Fruit fly (Drosophila melanogaster) whole organism, embryonic: Measurements from ENCODE around the gene natalisin.

Experiments
- ATbp ChIP-seq: fragments of 200-800 bp; sonication (Bioruptor generic); optimal IDR thresholded peaks from 2 replicates; lab custom pipeline; 2017; ENCODE audit warnings: missing biosample characterization, mild to moderate bottlenecking, missing genetic modification characterization, missing genetic modification reagents
- Bdp1 ChIP-seq: fragments of 200-800 bp; sonication (Bioruptor generic); optimal IDR thresholded peaks from 3 replicates; lab custom pipeline; 2016; ENCODE audit warnings: missing biosample characterization, missing genetic modification characterization
- CG10654 ChIP-seq: fragments of 200-800 bp; sonication (Bioruptor generic); optimal IDR thresholded peaks from 2 replicates; lab custom pipeline; 2016; ENCODE audit warnings: missing biosample characterization, missing genetic modification characterization
- CG11456 ChIP-seq: fragments of 200-800 bp; sonication (Bioruptor generic); IDR thresholded peaks from 3 replicates; pipeline ENCODE4 v1.3.6; 2022; ENCODE audit warnings: missing biosample characterization, missing genetic modification characterization
- CG12236 ChIP-seq: fragments of 200-800 bp; sonication (Bioruptor generic); optimal IDR thresholded peaks from 2 replicates; lab custom pipeline; 2016; ENCODE audit warnings: missing biosample characterization, missing genetic modification characterization
- CG15269 ChIP-seq: fragments of 200-800 bp; sonication (Bioruptor generic); optimal IDR thresholded peaks from 2 replicates; lab custom pipeline; 2018; ENCODE audit warnings: missing biosample characterization, mild to moderate bottlenecking, missing genetic modification characterization, moderate library complexity
- CG15601 ChIP-seq: fragments of 200-800 bp; sonication (Bioruptor generic); optimal IDR thresholded peaks from 3 replicates; lab custom pipeline; 2019; ENCODE audit warnings: missing biosample characterization, mild to moderate bottlenecking, missing genetic modification characterization, moderate library complexity
- CG17359 ChIP-seq: fragments of 200-800 bp; sonication (Bioruptor generic); optimal IDR thresholded peaks from 3 replicates; lab custom pipeline; 2018; ENCODE audit warnings: missing biosample characterization, mild to moderate bottlenecking, missing genetic modification characterization, moderate library complexity
- CG17385 ChIP-seq: fragments of 200-800 bp; sonication (Bioruptor generic); optimal IDR thresholded peaks from 3 replicates; lab custom pipeline; 2018; ENCODE audit warnings: missing biosample characterization, mild to moderate bottlenecking, missing genetic modification characterization
- CG18599 ChIP-seq: fragments of 200-800 bp; sonication (Bioruptor generic); optimal IDR thresholded peaks from 3 replicates; lab custom pipeline; 2017; ENCODE audit warnings: missing biosample characterization, missing genetic modification characterization, mild to moderate bottlenecking, moderate library complexity, missing genetic modification reagents
- CG30431 ChIP-seq: fragments of 200-800 bp; sonication (Bioruptor generic); optimal IDR thresholded peaks from 2 replicates; lab custom pipeline; 2017; ENCODE audit warnings: missing biosample characterization, missing genetic modification characterization
- CG3407 ChIP-seq: fragments of 200-800 bp; sonication (Bioruptor generic); optimal IDR thresholded peaks from 2 replicates; lab custom pipeline; 2018; ENCODE audit warnings: missing biosample characterization, mild to moderate bottlenecking, missing genetic modification characterization
- CG7963 ChIP-seq: fragments of 200-800 bp; sonication (Bioruptor generic); IDR thresholded peaks from 3 replicates; pipeline ENCODE4 v1.3.6; 2022; ENCODE audit warnings: missing biosample characterization, missing genetic modification characterization; ENCODE audit not compliant: partially characterized antibody
- CG8388 ChIP-seq: fragments of 200-800 bp; sonication (Bioruptor generic); optimal IDR thresholded peaks from 2 replicates; lab custom pipeline; 2019; ENCODE audit warnings: missing biosample characterization, mild to moderate bottlenecking, missing genetic modification characterization, moderate library complexity
- Doc2 ChIP-seq: fragments of 200-800 bp; sonication (Bioruptor generic); IDR thresholded peaks from 2 replicates; pipeline ENCODE4 v1.3.6; 2022; ENCODE audit warnings: missing biosample characterization, missing genetic modification characterization
- E2f1 ChIP-seq: fragments of 200-800 bp; sonication (Bioruptor generic); IDR thresholded peaks from 2 replicates; pipeline ENCODE4 v1.3.6; 2022; ENCODE audit warnings: missing biosample characterization, missing genetic modification characterization
- Fer1 ChIP-seq: fragments of 200-800 bp; sonication (Bioruptor generic); optimal IDR thresholded peaks from 2 replicates; lab custom pipeline; 2017; ENCODE audit warnings: missing biosample characterization, mild to moderate bottlenecking, missing genetic modification characterization
- Gsc ChIP-seq: fragments of 200-800 bp; sonication (Bioruptor generic); IDR thresholded peaks from 2 replicates; pipeline ENCODE4 v1.3.6; 2022; ENCODE audit warnings: missing biosample characterization, missing genetic modification characterization
- Gug ChIP-seq: fragments of 200-800 bp; sonication (Bioruptor generic); IDR thresholded peaks from 4 replicates; pipeline ENCODE4 v1.3.6; 2022; ENCODE audit warnings: missing biosample characterization, missing genetic modification characterization
- H15 ChIP-seq: fragments of 200-800 bp; sonication (Bioruptor generic); IDR thresholded peaks from 3 replicates; pipeline ENCODE4 v1.3.6; 2022; ENCODE audit warnings: missing biosample characterization, missing genetic modification characterization
- HmgZ ChIP-seq: fragments of 200-800 bp; sonication (Bioruptor generic); optimal IDR thresholded peaks from 2 replicates; lab custom pipeline; 2018; ENCODE audit warnings: missing biosample characterization, mild to moderate bottlenecking, missing genetic modification characterization
- Mad ChIP-seq: fragments of 200-800 bp; sonication (Bioruptor generic); optimal IDR thresholded peaks from 2 replicates; lab custom pipeline; 2016; ENCODE audit warnings: missing biosample characterization, missing genetic modification characterization
- NC2α ChIP-seq: fragments of 200-800 bp; sonication (Bioruptor generic); optimal IDR thresholded peaks from 2 replicates; lab custom pipeline; 2016; ENCODE audit warnings: missing biosample characterization, missing genetic modification characterization
- Oaz ChIP-seq: fragments of 200-800 bp; sonication (Bioruptor generic); IDR thresholded peaks from 2 replicates; pipeline ENCODE4 v1.3.6; 2022; ENCODE audit warnings: missing biosample characterization, missing genetic modification characterization
- Opbp ChIP-seq: fragments of 200-800 bp; sonication (Bioruptor generic); IDR thresholded peaks from 3 replicates; pipeline ENCODE4 v1.3.6; 2022; ENCODE audit warnings: missing biosample characterization, missing genetic modification characterization; ENCODE audit not compliant: partially characterized antibody
- Sin3A ChIP-seq: fragments of >200 bp; optimal IDR thresholded peaks from 2 replicates; lab custom pipeline; 2018
- Vsx1 ChIP-seq: fragments of 200-800 bp; sonication (Bioruptor generic); optimal IDR thresholded peaks from 2 replicates; lab custom pipeline; 2017; ENCODE audit warnings: missing biosample characterization, mild to moderate bottlenecking, missing genetic modification characterization, missing genetic modification reagents
- YL-1 ChIP-seq: fragments of 200-800 bp; sonication (Bioruptor generic); optimal IDR thresholded peaks from 3 replicates; lab custom pipeline; 2017; ENCODE audit warnings: missing biosample characterization, mild to moderate bottlenecking, missing genetic modification characterization
- abd-A ChIP-seq: fragments of 200-800 bp; sonication (Bioruptor generic); optimal IDR thresholded peaks from 3 replicates; lab custom pipeline; 2019; ENCODE audit warnings: missing biosample characterization, mild to moderate bottlenecking, missing genetic modification characterization, moderate library complexity
- ap ChIP-seq: fragments of 200-800 bp; sonication (Bioruptor generic); IDR thresholded peaks from 2 replicates; pipeline ENCODE4 v1.3.6; 2022; ENCODE audit warnings: missing biosample characterization, missing genetic modification characterization
- ash1 ChIP-seq: fragments of 200-800 bp; sonication (Bioruptor generic); optimal IDR thresholded peaks from 2 replicates; lab custom pipeline; 2018; ENCODE audit warnings: missing biosample characterization, mild to moderate bottlenecking, missing genetic modification characterization
- cad ChIP-seq: fragments of >200 bp; optimal IDR thresholded peaks from 2 replicates; lab custom pipeline; 2017; ENCODE audit warnings: missing biosample characterization, missing genetic modification characterization
- cg ChIP-seq: fragments of 200-800 bp; sonication (Bioruptor generic); optimal IDR thresholded peaks from 3 replicates; lab custom pipeline; 2019; ENCODE audit warnings: missing biosample characterization, mild to moderate bottlenecking, missing genetic modification characterization, moderate library complexity
- dpn ChIP-seq, 2 experiments: fragments of 200-800 bp; sonication (Bioruptor generic); optimal IDR thresholded peaks; 3 replicates each; lab custom pipeline; 2016; ENCODE audit warnings: missing biosample characterization in 2 of 2, missing genetic modification characterization in 2 of 2
- ewg ChIP-seq: fragments of 200-800 bp; sonication (Bioruptor generic); optimal IDR thresholded peaks from 3 replicates; lab custom pipeline; 2017; ENCODE audit warnings: mild to moderate bottlenecking, missing biosample characterization, missing genetic modification reagents, missing genetic modification characterization
- eyg ChIP-seq: fragments of 200-800 bp; sonication (Bioruptor generic); optimal IDR thresholded peaks from 3 replicates; lab custom pipeline; 2016; ENCODE audit warnings: missing biosample characterization, missing genetic modification characterization
- ftz-f1 ChIP-seq: fragments of 200-800 bp; sonication (Bioruptor generic); optimal IDR thresholded peaks from 2 replicates; lab custom pipeline; 2016; ENCODE audit warnings: missing biosample characterization, missing genetic modification characterization
- gro ChIP-seq: fragments of 200-800 bp; sonication (Bioruptor generic); optimal IDR thresholded peaks from 2 replicates; lab custom pipeline; 2016; ENCODE audit warnings: missing biosample characterization, missing genetic modification characterization
- gsb ChIP-seq: fragments of 200-800 bp; sonication (Bioruptor generic); IDR thresholded peaks from 2 replicates; pipeline ENCODE4 v1.3.6; 2022; ENCODE audit warnings: missing biosample characterization, missing genetic modification characterization
- hbn ChIP-seq: fragments of 200-800 bp; sonication (Bioruptor generic); IDR thresholded peaks from 2 replicates; pipeline ENCODE4 v1.3.6; 2022; ENCODE audit warnings: missing biosample characterization, missing genetic modification characterization; ENCODE audit not compliant: partially characterized antibody
- otp ChIP-seq: fragments of 200-800 bp; sonication (Bioruptor generic); IDR thresholded peaks from 3 replicates; pipeline ENCODE4, ENCODE4 v1.3.6; 2022; ENCODE audit warnings: missing biosample characterization, missing genetic modification characterization
- pb ChIP-seq: fragments of 200-800 bp; sonication (Bioruptor generic); optimal IDR thresholded peaks from 3 replicates; lab custom pipeline; 2016; ENCODE audit warnings: missing biosample characterization, missing genetic modification characterization
- pfk ChIP-seq: fragments of 200-800 bp; sonication (Bioruptor generic); optimal IDR thresholded peaks from 2 replicates; lab custom pipeline; 2018; ENCODE audit warnings: missing biosample characterization, mild to moderate bottlenecking, missing genetic modification characterization, moderate library complexity
- pros ChIP-seq: fragments of 200-800 bp; sonication (Bioruptor generic); optimal IDR thresholded peaks from 3 replicates; lab custom pipeline; 2019; ENCODE audit warnings: missing biosample characterization, mild to moderate bottlenecking, missing genetic modification characterization, moderate library complexity
- row ChIP-seq: fragments of 200-800 bp; sonication (Bioruptor generic); IDR thresholded peaks from 3 replicates; pipeline ENCODE4 v1.3.6; 2022; ENCODE audit warnings: missing biosample characterization, missing genetic modification characterization
- schlank ChIP-seq: fragments of 200-800 bp; sonication (Bioruptor generic); optimal IDR thresholded peaks from 2 replicates; lab custom pipeline; 2018; ENCODE audit warnings: missing biosample characterization, mild to moderate bottlenecking, missing genetic modification characterization
- sd ChIP-seq: fragments of 200-800 bp; sonication (Bioruptor generic); optimal IDR thresholded peaks from 3 replicates; lab custom pipeline; 2018; ENCODE audit warnings: missing biosample characterization, mild to moderate bottlenecking, missing genetic modification characterization, moderate library complexity
- sisA ChIP-seq: fragments of 200-800 bp; sonication (Bioruptor generic); IDR thresholded peaks from 2 replicates; pipeline ENCODE4 v1.3.6; 2022; ENCODE audit warnings: missing biosample characterization, missing genetic modification characterization
- sqz ChIP-seq: fragments of 200-800 bp; sonication (Bioruptor generic); optimal IDR thresholded peaks from 3 replicates; lab custom pipeline; 2018; ENCODE audit warnings: missing biosample characterization, mild to moderate bottlenecking, missing genetic modification characterization
- tio ChIP-seq: fragments of 200-800 bp; sonication (Bioruptor generic); optimal IDR thresholded peaks from 2 replicates; lab custom pipeline; 2017; ENCODE audit warnings: missing biosample characterization, missing genetic modification characterization, inconsistent platforms
- zf30C ChIP-seq: fragments of 200-800 bp; sonication (Bioruptor generic); optimal IDR thresholded peaks from 3 replicates; lab custom pipeline; 2018; ENCODE audit warnings: missing biosample characterization, mild to moderate bottlenecking, missing genetic modification characterization

natalisin gene

dm6 chr3R:14469724-14470123 is 51.3 kb downstream of the natalisin start (continued):
- TF ChIP-seq otp: 0 out of 3 replicates have a peak, but pooled peaks have one; percentile 43
- TF ChIP-seq Oaz (GFP tag; lab: Robert Waterston, UW): no peak
- TF ChIP-seq tio (GFP tag; lab: Kevin White, UChicago): peak; percentile 48
- no peak for TF ChIP-seq Sin3A (lab: Kevin White, UChicago)
- TF ChIP-seq CG18599 (GFP tag; lab: Kevin White, UChicago): peak; percentile 22
- TF ChIP-seq CG15601 (tag; lab: Kevin White, UChicago): peak; percentile 68
- TF ChIP-seq cad: no peak
- peak; percentile 4 to 39 for TF ChIP-seq dpn (GFP tag; optimal IDR thresholded peaks at IDR 0.05; lab: Kevin White, UChicago)
- TF ChIP-seq Mad (GFP tag; lab: Kevin White, UChicago): peak; percentile 45
- no peak for TF ChIP-seq pb
- TF ChIP-seq NC2α: no peak
- peak; percentile 56 for TF ChIP-seq CG8388
- no peak for TF ChIP-seq pfk (GFP tag; lab: Kevin White, UChicago)
- TF ChIP-seq CG7963 (GFP tag; lab: Robert Waterston, UW): no peak
- peak; percentile 33 for TF ChIP-seq Fer1 (GFP tag; lab: Kevin White, UChicago)
- TF ChIP-seq schlank (tag; lab: Kevin White, UChicago): no peak
- TF ChIP-seq ftz-f1 (GFP tag; lab: Kevin White, UChicago): no peak
- TF ChIP-seq eyg (GFP tag; lab: Kevin White, UChicago): no peak
- no peak; the same call in 1 of the 2 replicates for TF ChIP-seq Gsc
- TF ChIP-seq cg (GFP tag; lab: Kevin White, UChicago): no peak
- peak; percentile 57 for TF ChIP-seq CG17359
- TF ChIP-seq HmgZ: no peak
- TF ChIP-seq gro (GFP tag; lab: Kevin White, UChicago): no peak
- peak; percentile 37 for TF ChIP-seq CG30431 (GFP tag; lab: Kevin White, UChicago)
- TF ChIP-seq ewg (GFP tag; lab: Kevin White, UChicago): peak; percentile 33
- TF ChIP-seq CG12236 (GFP tag; lab: Kevin White, UChicago): no peak
- TF ChIP-seq CG3407 (GFP tag; lab: Kevin White, UChicago): peak; percentile 21
- no peak for TF ChIP-seq pros (GFP tag; lab: Kevin White, UChicago)
- TF ChIP-seq CG17385: peak; percentile 31
- peak; percentile 64 for TF ChIP-seq CG15269 (tag; lab: Kevin White, UChicago)
- peak; percentile 45; the same call in 1 of the 2 replicates for TF ChIP-seq sisA (GFP tag; lab: Robert Waterston, UW)
- peak; percentile 39 for TF ChIP-seq CG10654 (GFP tag; lab: Kevin White, UChicago)
- peak; percentile 14 for TF ChIP-seq Bdp1
- no peak for TF ChIP-seq Opbp
- no peak for TF ChIP-seq Doc2
- TF ChIP-seq ap (GFP tag; lab: Robert Waterston, UW): peak; percentile 39
- no peak for TF ChIP-seq ash1 (GFP tag; lab: Kevin White, UChicago)
- peak; percentile 50 for TF ChIP-seq ATbp (GFP tag; lab: Kevin White, UChicago)
- peak; percentile 15; the same call in 1 of the 2 replicates for TF ChIP-seq gsb (GFP tag; lab: Robert Waterston, UW)
- peak; percentile 45; the same call in 1 of the 2 replicates for TF ChIP-seq E2f1 (GFP tag; lab: Robert Waterston, UW)
- TF ChIP-seq H15: no peak; the same call in 2 of the 3 replicates
- peak; percentile 6 for TF ChIP-seq sd (tag; lab: Kevin White, UChicago)
- TF ChIP-seq sqz (GFP tag; lab: Kevin White, UChicago): no peak
- 0 out of 4 replicates have a peak, but pooled peaks have one; percentile 21 for TF ChIP-seq Gug (GFP tag; lab: Robert Waterston, UW)
- no peak for TF ChIP-seq CG11456 (GFP tag; lab: Robert Waterston, UW)
- TF ChIP-seq zf30C (GFP tag; lab: Kevin White, UChicago): peak; percentile 76
- peak; percentile 20 for TF ChIP-seq Vsx1 (GFP tag; lab: Kevin White, UChicago)
- TF ChIP-seq row: peak; percentile 80
- no peak for TF ChIP-seq YL-1 (GFP tag; lab: Kevin White, UChicago)
- no peak for TF ChIP-seq abd-A
- no peak for TF ChIP-seq hbn (GFP tag; lab: Robert Waterston, UW)
